Fruit fly (Drosophila melanogaster): Measurements from ENCODE around the gene CG18666.

DNA sequence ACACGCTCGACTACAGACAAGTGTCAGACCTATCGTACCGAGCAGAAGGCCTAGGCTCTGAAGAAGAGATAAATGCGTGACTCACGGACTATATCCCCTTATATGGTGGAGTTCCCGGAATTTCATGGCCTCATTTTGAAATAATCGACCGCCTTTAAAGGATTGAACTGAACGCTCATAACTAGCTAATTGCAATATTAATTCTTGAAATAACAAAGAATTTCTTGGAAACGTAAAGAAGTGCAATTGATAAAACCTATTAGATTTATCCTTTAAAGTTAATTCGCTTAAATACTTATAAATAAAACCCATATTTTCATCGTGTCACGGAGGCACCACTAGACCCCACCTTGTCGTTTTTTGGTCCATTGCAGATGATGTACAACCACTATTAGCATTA is 6.5 kb downstream of the CG18666 start:
- TF ChIP-seq CG31388 (GFP tag; optimal IDR thresholded peaks at IDR 0.05) (no peak), CG11093 (GFP tag; IDR thresholded peaks at IDR 0.05) (no peak), hbn (GFP tag; IDR thresholded peaks at IDR 0.05; ENCODE audit: partially characterized antibody) (no peak), Med (GFP tag) (no peak), exex (tag; optimal IDR thresholded peaks at IDR 0.05) (no peak), dysf (GFP tag; IDR thresholded peaks at IDR 0.05) (no peak), CG10267 (tag; optimal IDR thresholded peaks at IDR 0.05) (no peak), usp (GFP tag; optimal IDR thresholded peaks at IDR 0.05) (no peak), Doc2 (GFP tag; IDR thresholded peaks at IDR 0.05) (no peak), lbe (GFP tag; optimal IDR thresholded peaks at IDR 0.05) (no peak)

Data from whole organism, embryonic.